Fruit fly (Drosophila melanogaster) whole organism: Measurements from ENCODE around the gene mRpS24.

ENCODE experiments used
- CG8478 ChIP-seq: fragments of >200 bp; optimal IDR thresholded peaks from 2 replicates; lab custom pipeline; 2018; ENCODE audit warnings: inconsistent platforms
- Dll ChIP-seq: fragments of >200 bp; optimal IDR thresholded peaks from 2 replicates; lab custom pipeline; 2017
- EcR ChIP-seq, 2 experiments: fragments of >200 bp; optimal IDR thresholded peaks; 2 replicates each; lab custom pipeline; 2017; ENCODE audit warnings: missing biosample characterization in 2 of 2, missing genetic modification characterization in 2 of 2, missing genetic modification reagents in 2 of 2
- pan ChIP-seq: fragments of >200 bp; optimal IDR thresholded peaks from 2 replicates; lab custom pipeline; 2017
- psq ChIP-seq: fragments of >200 bp; optimal IDR thresholded peaks from 2 replicates; lab custom pipeline; 2017
- usp ChIP-seq: fragments of >200 bp; optimal IDR thresholded peaks from 2 replicates; lab custom pipeline; 2017; ENCODE audit warnings: missing biosample characterization, missing genetic modification characterization, mixed read lengths

The mRpS24 gene

dm6 chr3R:24162774-24163555 lies at the start of gene mRpS24:
TSS of gene mRpS24 (minus strand) at chr3R:24163545.
- TF ChIP-seq EcR (GFP tag; optimal IDR thresholded peaks at IDR 0.05; lab: Kevin White, UChicago) = no peak
- TF ChIP-seq usp (GFP tag; lab: Kevin White, UChicago) = no peak
- no peak for TF ChIP-seq psq (lab: Kevin White, UChicago)
- no peak for TF ChIP-seq CG8478 (lab: Kevin White, UChicago)
- no peak for TF ChIP-seq pan
- TF ChIP-seq Dll (lab: Kevin White, UChicago) = no peak

- TF ChIP-seq pan = no peak
- no peak for TF ChIP-seq EcR (GFP tag; optimal IDR thresholded peaks at IDR 0.05; lab: Kevin White, UChicago)
- TF ChIP-seq CG8478 (lab: Kevin White, UChicago) = no peak
Observed at dm6 chr3R:24206341-24207114, 43.2 kb upstream of the mRpS24 start.

- no peak for TF ChIP-seq Dll (lab: Kevin White, UChicago)
- peak; percentile 90 for TF ChIP-seq pan
- TF ChIP-seq EcR (GFP tag; optimal IDR thresholded peaks at IDR 0.05; lab: Kevin White, UChicago) = no peak
Observed at dm6 chr3R:24205935-24206334, 42.6 kb upstream of the mRpS24 start.

dm6 chr3R:24205234-24205894 lies 42.0 kb upstream of the mRpS24 start:
- TF ChIP-seq EcR (GFP tag; optimal IDR thresholded peaks at IDR 0.05; lab: Kevin White, UChicago) (no peak), psq (lab: Kevin White, UChicago) (no peak), usp (GFP tag; lab: Kevin White, UChicago) (no peak), Dll (lab: Kevin White, UChicago) (peak; percentile 38)

dm6 chr3R:24204022-24204421 lies 40.7 kb upstream of the mRpS24 start:
- TF ChIP-seq Dll (lab: Kevin White, UChicago) (no peak), pan (no peak), CG8478 (lab: Kevin White, UChicago) (no peak), EcR (GFP tag; optimal IDR thresholded peaks at IDR 0.05; lab: Kevin White, UChicago) (no peak), psq (lab: Kevin White, UChicago) (no peak)

dm6 chr3R:24203426-24203825 lies 40.1 kb upstream of the mRpS24 start:
- no peak for TF ChIP-seq psq (lab: Kevin White, UChicago)
- TF ChIP-seq Dll (lab: Kevin White, UChicago) = no peak
- no peak for TF ChIP-seq pan
- TF ChIP-seq usp (GFP tag; lab: Kevin White, UChicago) = no peak
- TF ChIP-seq CG8478 (lab: Kevin White, UChicago) = no peak
- no peak for TF ChIP-seq EcR (GFP tag; optimal IDR thresholded peaks at IDR 0.05; lab: Kevin White, UChicago)

- TF ChIP-seq EcR (GFP tag; optimal IDR thresholded peaks at IDR 0.05; lab: Kevin White, UChicago) (no peak), pan (no peak), CG8478 (lab: Kevin White, UChicago) (no peak), Dll (lab: Kevin White, UChicago) (no peak), usp (GFP tag; lab: Kevin White, UChicago) (no peak), psq (lab: Kevin White, UChicago) (no peak)
Observed at dm6 chr3R:24202723-24203122, 39.4 kb upstream of the mRpS24 start.

dm6 chr3R:24193373-24193879 lies 30.1 kb upstream of the mRpS24 start, which contains the start of the genes SMC6 and CG6204:
TSS of gene SMC6 (minus strand) at chr3R:24193423.
TSS of gene CG6204 (plus strand) at chr3R:24193832.
- TF ChIP-seq psq (lab: Kevin White, UChicago) (no peak), pan (no peak), usp (GFP tag; lab: Kevin White, UChicago) (no peak), CG8478 (lab: Kevin White, UChicago) (no peak), Dll (lab: Kevin White, UChicago) (no peak), EcR (GFP tag; optimal IDR thresholded peaks at IDR 0.05; lab: Kevin White, UChicago) (no peak)

- TF ChIP-seq psq (lab: Kevin White, UChicago) = no peak
- no peak for TF ChIP-seq EcR (GFP tag; optimal IDR thresholded peaks at IDR 0.05; lab: Kevin White, UChicago)
- no peak for TF ChIP-seq CG8478 (lab: Kevin White, UChicago)
- TF ChIP-seq Dll (lab: Kevin White, UChicago) = no peak
- TF ChIP-seq usp (GFP tag; lab: Kevin White, UChicago) = no peak
- no peak for TF ChIP-seq pan
Observed at dm6 chr3R:24188619-24189018, 25.3 kb upstream of the mRpS24 start, which contains the start of gene CG5515. TSS of gene CG5515 (minus strand) at chr3R:24188896.

- TF ChIP-seq psq (lab: Kevin White, UChicago) (no peak), pan (no peak), CG8478 (lab: Kevin White, UChicago) (no peak), EcR (GFP tag; optimal IDR thresholded peaks at IDR 0.05; lab: Kevin White, UChicago) (no peak), Dll (lab: Kevin White, UChicago) (no peak), usp (GFP tag; lab: Kevin White, UChicago) (no peak)
Observed at dm6 chr3R:24186188-24186587, 22.8 kb upstream of the mRpS24 start, which contains the start of gene mora. TSS of gene mora (plus strand) at chr3R:24186359.

- no peak for TF ChIP-seq pan
Observed at dm6 chr3R:24172379-24172778, 9.0 kb upstream of the mRpS24 start, which contains the start of gene CG13606. TSS of gene CG13606 (plus strand) at chr3R:24172628.
